Worm (Caenorhabditis elegans): ENCODE data around the gene polh-1.

The polh-1 gene

ce11 chrIII:1947851-1948250 is 2.2 kb downstream of the polh-1 start:
- TF ChIP-seq ref-1 (GFP tag; conservative IDR thresholded peaks at IDR 0.05) (no peak), klf-2 (GFP tag; conservative IDR thresholded peaks at IDR 0.05) (no peak), tab-1 (GFP tag; IDR thresholded peaks at IDR 0.05) (no peak), T22C8.4 (GFP tag; IDR thresholded peaks at IDR 0.05) (no peak), ztf-29 (GFP tag; IDR thresholded peaks at IDR 0.05) (no peak), med-1 (GFP tag; optimal IDR thresholded peaks at IDR 0.05; ENCODE audit: insufficient read depth) (no peak), flt-1 (GFP tag; IDR thresholded peaks at IDR 0.05) (no peak), cog-1 (tag; optimal IDR thresholded peaks at IDR 0.05) (no peak), ztf-23 (GFP tag; IDR thresholded peaks at IDR 0.05) (no peak)

ce11 chrIII:1943488-1943887 is 6.6 kb downstream of the polh-1 start, which contains the start of gene F53A3.1:
F53A3.1 (minus strand) TSS chrIII:1943637.
- TF ChIP-seq flt-1 (GFP tag; IDR thresholded peaks at IDR 0.05) (no peak), ref-1 (GFP tag; conservative IDR thresholded peaks at IDR 0.05) (no peak), ztf-29 (GFP tag; IDR thresholded peaks at IDR 0.05) (no peak), tab-1 (GFP tag; IDR thresholded peaks at IDR 0.05) (no peak), cog-1 (tag; optimal IDR thresholded peaks at IDR 0.05) (no peak), ztf-23 (GFP tag; IDR thresholded peaks at IDR 0.05) (no peak)

ce11 chrIII:1939625-1939988 is 10.5 kb downstream of the polh-1 start:
- TF ChIP-seq ref-1 (GFP tag; conservative IDR thresholded peaks at IDR 0.05): no peak
- TF ChIP-seq flt-1 (GFP tag; IDR thresholded peaks at IDR 0.05): no peak
- TF ChIP-seq ztf-29 (GFP tag; IDR thresholded peaks at IDR 0.05): no peak
- no peak for TF ChIP-seq med-1 (GFP tag; optimal IDR thresholded peaks at IDR 0.05; ENCODE audit: insufficient read depth)
- TF ChIP-seq cog-1 (tag; optimal IDR thresholded peaks at IDR 0.05): no peak
- TF ChIP-seq tab-1 (GFP tag; IDR thresholded peaks at IDR 0.05): no peak
- no peak for TF ChIP-seq ztf-23 (GFP tag; IDR thresholded peaks at IDR 0.05)
- TF ChIP-seq T22C8.4 (GFP tag; IDR thresholded peaks at IDR 0.05): no peak
- TF ChIP-seq klf-2 (GFP tag; conservative IDR thresholded peaks at IDR 0.05): no peak

ce11 chrIII:1938712-1939624 is 11.1 kb downstream of the polh-1 start:
- TF ChIP-seq T22C8.4 (GFP tag; IDR thresholded peaks at IDR 0.05) (peak; percentile 87), ztf-23 (GFP tag; IDR thresholded peaks at IDR 0.05) (no peak), cog-1 (tag; optimal IDR thresholded peaks at IDR 0.05) (no peak), ref-1 (GFP tag; conservative IDR thresholded peaks at IDR 0.05) (no peak), med-1 (GFP tag; optimal IDR thresholded peaks at IDR 0.05; ENCODE audit: insufficient read depth) (no peak), klf-2 (GFP tag; conservative IDR thresholded peaks at IDR 0.05) (no peak), tab-1 (GFP tag; IDR thresholded peaks at IDR 0.05) (no peak), ztf-29 (GFP tag; IDR thresholded peaks at IDR 0.05) (no peak)

ce11 chrIII:1937879-1938438 is 12.1 kb downstream of the polh-1 start:
- TF ChIP-seq ref-1 (GFP tag; conservative IDR thresholded peaks at IDR 0.05) (no peak), med-1 (GFP tag; optimal IDR thresholded peaks at IDR 0.05; ENCODE audit: insufficient read depth) (no peak), ztf-29 (GFP tag; IDR thresholded peaks at IDR 0.05) (no peak), cog-1 (tag; optimal IDR thresholded peaks at IDR 0.05) (no peak), ztf-23 (GFP tag; IDR thresholded peaks at IDR 0.05) (no peak), klf-2 (GFP tag; conservative IDR thresholded peaks at IDR 0.05) (no peak), tab-1 (GFP tag; IDR thresholded peaks at IDR 0.05) (no peak), T22C8.4 (GFP tag; IDR thresholded peaks at IDR 0.05) (no peak), flt-1 (GFP tag; IDR thresholded peaks at IDR 0.05) (no peak)

- no peak for TF ChIP-seq ztf-23 (GFP tag; IDR thresholded peaks at IDR 0.05)
Observed at ce11 chrIII:1934141-1934540, 15.9 kb downstream of the polh-1 start.

- TF ChIP-seq ztf-29 (GFP tag; IDR thresholded peaks at IDR 0.05) (no peak), tab-1 (GFP tag; IDR thresholded peaks at IDR 0.05) (no peak; the same call in 1 of the 2 replicates)
Observed at ce11 chrIII:1932018-1932417, 18.1 kb downstream of the polh-1 start.

- TF ChIP-seq klf-2 (GFP tag; conservative IDR thresholded peaks at IDR 0.05) (no peak), ref-1 (GFP tag; conservative IDR thresholded peaks at IDR 0.05) (no peak), med-1 (GFP tag; optimal IDR thresholded peaks at IDR 0.05; ENCODE audit: insufficient read depth) (no peak), tab-1 (GFP tag; IDR thresholded peaks at IDR 0.05) (no peak), ztf-23 (GFP tag; IDR thresholded peaks at IDR 0.05) (no peak), T22C8.4 (GFP tag; IDR thresholded peaks at IDR 0.05) (no peak), ztf-29 (GFP tag; IDR thresholded peaks at IDR 0.05) (no peak), cog-1 (tag; optimal IDR thresholded peaks at IDR 0.05) (no peak), flt-1 (GFP tag; IDR thresholded peaks at IDR 0.05) (no peak)
Observed at ce11 chrIII:1931509-1931908, 18.6 kb downstream of the polh-1 start.

ce11 chrIII:1930714-1931273 is 19.3 kb downstream of the polh-1 start:
- no peak for TF ChIP-seq flt-1 (GFP tag; IDR thresholded peaks at IDR 0.05)
- no peak for TF ChIP-seq tab-1 (GFP tag; IDR thresholded peaks at IDR 0.05)
- TF ChIP-seq ref-1 (GFP tag; conservative IDR thresholded peaks at IDR 0.05): no peak
- TF ChIP-seq klf-2 (GFP tag; conservative IDR thresholded peaks at IDR 0.05): no peak
- no peak for TF ChIP-seq ztf-29 (GFP tag; IDR thresholded peaks at IDR 0.05)
- TF ChIP-seq med-1 (GFP tag; optimal IDR thresholded peaks at IDR 0.05; ENCODE audit: insufficient read depth): no peak
- TF ChIP-seq cog-1 (tag; optimal IDR thresholded peaks at IDR 0.05): no peak
- TF ChIP-seq T22C8.4 (GFP tag; IDR thresholded peaks at IDR 0.05): no peak
- no peak for TF ChIP-seq ztf-23 (GFP tag; IDR thresholded peaks at IDR 0.05)

Data from whole organism, midembryonic.